Fruit fly (Drosophila melanogaster) whole organism, embryonic: Measurements from ENCODE around the gene CG34138.

Experiments used
- Asciz ChIP-seq: fragments of 200-800 bp; sonication (Bioruptor generic); optimal IDR thresholded peaks from 2 replicates; lab custom pipeline; 2017; ENCODE audit warnings: missing biosample characterization, mild to moderate bottlenecking, missing genetic modification characterization, missing genetic modification reagents
- BEAF-32 ChIP-seq: fragments of 200-800 bp; sonication (Bioruptor generic); optimal IDR thresholded peaks from 3 replicates; lab custom pipeline; 2017; ENCODE audit warnings: missing biosample characterization, missing genetic modification characterization, mild to moderate bottlenecking, moderate library complexity, missing genetic modification reagents
- Blimp-1 ChIP-seq: fragments of 200-800 bp; sonication (Bioruptor generic); optimal IDR thresholded peaks from 3 replicates; lab custom pipeline; 2018; ENCODE audit warnings: missing biosample characterization, missing genetic modification characterization, mild to moderate bottlenecking, moderate library complexity, missing genetic modification reagents
- CG10267 ChIP-seq: fragments of 200-800 bp; sonication (Bioruptor generic); optimal IDR thresholded peaks from 2 replicates; lab custom pipeline; 2018; ENCODE audit warnings: missing biosample characterization, mild to moderate bottlenecking, missing genetic modification characterization, moderate library complexity
- CG10274 ChIP-seq: fragments of 200-800 bp; sonication (Bioruptor generic); optimal IDR thresholded peaks from 3 replicates; lab custom pipeline; 2017; ENCODE audit warnings: missing biosample characterization, mild to moderate bottlenecking, missing genetic modification characterization
- CG11504 ChIP-seq: fragments of 200-800 bp; sonication (Bioruptor generic); optimal IDR thresholded peaks from 3 replicates; lab custom pipeline; 2019; ENCODE audit warnings: missing biosample characterization, mild to moderate bottlenecking, missing genetic modification characterization, moderate library complexity
- CG12659 ChIP-seq: fragments of 200-800 bp; sonication (Bioruptor generic); optimal IDR thresholded peaks from 3 replicates; lab custom pipeline; 2017; ENCODE audit warnings: mild to moderate bottlenecking, missing biosample characterization, missing genetic modification reagents, missing genetic modification characterization
- CG13775 ChIP-seq: fragments of 200-800 bp; sonication (Bioruptor generic); optimal IDR thresholded peaks from 3 replicates; lab custom pipeline; 2017; ENCODE audit warnings: missing biosample characterization, mild to moderate bottlenecking, missing genetic modification characterization
- CG14710 ChIP-seq: fragments of 200-800 bp; sonication (Bioruptor generic); optimal IDR thresholded peaks from 3 replicates; lab custom pipeline; 2019; ENCODE audit warnings: missing biosample characterization, mild to moderate bottlenecking, missing genetic modification characterization, moderate library complexity
- CG15011 ChIP-seq: fragments of 200-800 bp; sonication (Bioruptor generic); optimal IDR thresholded peaks from 3 replicates; lab custom pipeline; 2018; ENCODE audit warnings: missing biosample characterization, mild to moderate bottlenecking, missing genetic modification characterization
- CG17361 ChIP-seq: fragments of 200-800 bp; sonication (Bioruptor generic); IDR thresholded peaks from 3 replicates; pipeline ENCODE4 v1.3.6; 2022; ENCODE audit warnings: missing biosample characterization, missing genetic modification characterization
- CG1832 ChIP-seq: fragments of 200-800 bp; sonication (Bioruptor generic); optimal IDR thresholded peaks from 2 replicates; lab custom pipeline; 2017; ENCODE audit warnings: missing biosample characterization, mild to moderate bottlenecking, missing genetic modification characterization, inconsistent platforms
- CG2678 ChIP-seq: fragments of 200-800 bp; sonication (Bioruptor generic); optimal IDR thresholded peaks from 3 replicates; lab custom pipeline; 2019; ENCODE audit warnings: missing biosample characterization, mild to moderate bottlenecking, missing genetic modification characterization, moderate library complexity
- CG3281 ChIP-seq: fragments of 200-800 bp; sonication (Bioruptor generic); optimal IDR thresholded peaks from 3 replicates; lab custom pipeline; 2017; ENCODE audit warnings: missing biosample characterization, mild to moderate bottlenecking, missing genetic modification characterization
- CG6689 ChIP-seq: fragments of 200-800 bp; sonication (Bioruptor generic); IDR thresholded peaks from 2 replicates; pipeline ENCODE4 v1.3.6; 2022; ENCODE audit warnings: missing biosample characterization, missing genetic modification characterization
- CG6765 ChIP-seq: fragments of 200-800 bp; sonication (Bioruptor generic); optimal IDR thresholded peaks from 3 replicates; lab custom pipeline; 2017; ENCODE audit warnings: missing biosample characterization, mild to moderate bottlenecking, missing genetic modification characterization
- CG8089 ChIP-seq: fragments of 200-800 bp; sonication (Bioruptor generic); optimal IDR thresholded peaks from 3 replicates; lab custom pipeline; 2016; ENCODE audit warnings: missing biosample characterization, missing genetic modification characterization
- CG8359 ChIP-seq: fragments of 200-800 bp; sonication (Bioruptor generic); optimal IDR thresholded peaks from 2 replicates; lab custom pipeline; 2017; ENCODE audit warnings: missing biosample characterization, mild to moderate bottlenecking, missing genetic modification characterization, borderline replicate concordance
- CG8924 ChIP-seq: fragments of 200-800 bp; optimal IDR thresholded peaks from 3 replicates; lab custom pipeline; 2019; ENCODE audit warnings: missing biosample characterization, mild to moderate bottlenecking, missing genetic modification characterization, moderate library complexity
- CG9437 ChIP-seq: fragments of 200-800 bp; sonication (Bioruptor generic); optimal IDR thresholded peaks from 2 replicates; lab custom pipeline; 2018; ENCODE audit warnings: missing biosample characterization, mild to moderate bottlenecking, missing genetic modification characterization
- CTCF ChIP-seq: fragments of 200-800 bp; sonication (Bioruptor generic); optimal IDR thresholded peaks from 2 replicates; lab custom pipeline; 2017; ENCODE audit warnings: missing biosample characterization, mild to moderate bottlenecking, missing genetic modification characterization, moderate library complexity
- CoRest ChIP-seq: fragments of 200-800 bp; sonication (Bioruptor generic); optimal IDR thresholded peaks from 3 replicates; lab custom pipeline; 2018; ENCODE audit warnings: missing biosample characterization, mild to moderate bottlenecking, missing genetic modification characterization, moderate library complexity
- Deaf1 ChIP-seq: fragments of 200-800 bp; optimal IDR thresholded peaks from 3 replicates; lab custom pipeline; 2019; ENCODE audit warnings: missing biosample characterization, mild to moderate bottlenecking, missing genetic modification characterization, moderate library complexity
- Doc2 ChIP-seq: fragments of 200-800 bp; sonication (Bioruptor generic); IDR thresholded peaks from 2 replicates; pipeline ENCODE4 v1.3.6; 2022; ENCODE audit warnings: missing biosample characterization, missing genetic modification characterization
- Dp ChIP-seq: fragments of 200-800 bp; sonication (Bioruptor generic); optimal IDR thresholded peaks from 2 replicates; lab custom pipeline; 2018; ENCODE audit warnings: missing biosample characterization, mild to moderate bottlenecking, missing genetic modification characterization, moderate library complexity
- E2f2 ChIP-seq: fragments of 200-800 bp; sonication (Bioruptor generic); IDR thresholded peaks from 2 replicates; pipeline ENCODE4 v1.3.6; 2022; ENCODE audit warnings: missing biosample characterization, missing genetic modification characterization
- Jarid2 ChIP-seq: fragments of 200-800 bp; sonication (Bioruptor generic); optimal IDR thresholded peaks from 3 replicates; lab custom pipeline; 2017; ENCODE audit warnings: mild to moderate bottlenecking, missing biosample characterization, missing genetic modification reagents, missing genetic modification characterization
- Meics ChIP-seq: fragments of 200-800 bp; sonication (Bioruptor generic); optimal IDR thresholded peaks from 2 replicates; lab custom pipeline; 2017; ENCODE audit warnings: missing biosample characterization, mild to moderate bottlenecking, missing genetic modification characterization
- Spps ChIP-seq: fragments of 200-800 bp; sonication (Bioruptor generic); optimal IDR thresholded peaks from 2 replicates; lab custom pipeline; 2018; ENCODE audit warnings: missing biosample characterization, mild to moderate bottlenecking, missing genetic modification characterization
- ap ChIP-seq: fragments of 200-800 bp; sonication (Bioruptor generic); IDR thresholded peaks from 2 replicates; pipeline ENCODE4 v1.3.6; 2022; ENCODE audit warnings: missing biosample characterization, missing genetic modification characterization
- caup ChIP-seq: fragments of 200-800 bp; sonication (Bioruptor generic); optimal IDR thresholded peaks from 3 replicates; lab custom pipeline; 2017; ENCODE audit warnings: missing biosample characterization, mild to moderate bottlenecking, missing genetic modification characterization, moderate library complexity; ENCODE audit not compliant: severe bottlenecking
- crc ChIP-seq: fragments of 200-800 bp; sonication (Bioruptor generic); optimal IDR thresholded peaks from 2 replicates; lab custom pipeline; 2016; ENCODE audit warnings: missing biosample characterization, missing genetic modification characterization
- esg ChIP-seq: fragments of 200-800 bp; sonication (Bioruptor generic); conservative IDR thresholded peaks from 2 replicates; pipeline ENCODE4 v1.3.6; 2022; ENCODE audit warnings: missing biosample characterization, missing genetic modification characterization
- hkb ChIP-seq, 2 experiments: fragments of 200-800 bp in 1 of 2; fragments of >200 bp in 1 of 2; sonication (Bioruptor generic) in 1 of 2; IDR thresholded peaks in 1 of 2; optimal IDR thresholded peaks in 1 of 2; 2 replicates each; pipeline versions ENCODE4 v1.3.6 to Lab custom; 2017 to 2022; ENCODE audit warnings: missing biosample characterization in 1 of 2, missing genetic modification characterization in 1 of 2
- hth ChIP-seq: fragments of >200 bp; optimal IDR thresholded peaks from 2 replicates; lab custom pipeline; 2017; ENCODE audit warnings: inconsistent platforms
- lmd ChIP-seq: fragments of 200-800 bp; sonication (Bioruptor generic); IDR thresholded peaks from 2 replicates; pipeline ENCODE4 v1.3.6; 2022; ENCODE audit warnings: missing biosample characterization, missing genetic modification characterization
- nau ChIP-seq: fragments of 200-800 bp; sonication (Bioruptor generic); optimal IDR thresholded peaks from 3 replicates; lab custom pipeline; 2017; ENCODE audit warnings: missing biosample characterization, mild to moderate bottlenecking, missing genetic modification characterization, missing genetic modification reagents
- nmo ChIP-seq: fragments of 200-800 bp; sonication (Bioruptor generic); optimal IDR thresholded peaks from 2 replicates; lab custom pipeline; 2018; ENCODE audit warnings: missing biosample characterization, mild to moderate bottlenecking, missing genetic modification characterization, moderate library complexity
- phol ChIP-seq: fragments of 200-800 bp; sonication (Bioruptor generic); optimal IDR thresholded peaks from 3 replicates; lab custom pipeline; 2018; ENCODE audit warnings: missing biosample characterization, mild to moderate bottlenecking, missing genetic modification characterization, moderate library complexity
- pros ChIP-seq: fragments of 200-800 bp; sonication (Bioruptor generic); optimal IDR thresholded peaks from 3 replicates; lab custom pipeline; 2019; ENCODE audit warnings: missing biosample characterization, mild to moderate bottlenecking, missing genetic modification characterization, moderate library complexity
- row ChIP-seq: fragments of 200-800 bp; sonication (Bioruptor generic); IDR thresholded peaks from 3 replicates; pipeline ENCODE4 v1.3.6; 2022; ENCODE audit warnings: missing biosample characterization, missing genetic modification characterization
- sens ChIP-seq: fragments of 200-800 bp; sonication (Bioruptor generic); peaks from one replicate; lab custom pipeline; 2016; ENCODE audit warnings: missing biosample characterization, missing genetic modification characterization
- sim ChIP-seq: fragments of 200-800 bp; sonication (Bioruptor generic); IDR thresholded peaks from 2 replicates; pipeline ENCODE4 v1.3.6; 2022; ENCODE audit warnings: missing biosample characterization, missing genetic modification characterization
- slbo ChIP-seq: fragments of 200-800 bp; sonication (Bioruptor generic); IDR thresholded peaks from 2 replicates; pipeline ENCODE4 v1.3.6; 2022; ENCODE audit warnings: missing biosample characterization, missing genetic modification characterization
- tio ChIP-seq: fragments of 200-800 bp; sonication (Bioruptor generic); optimal IDR thresholded peaks from 2 replicates; lab custom pipeline; 2017; ENCODE audit warnings: missing biosample characterization, missing genetic modification characterization, inconsistent platforms
- tll ChIP-seq, 2 experiments: fragments of 200-800 bp in 1 of 2; fragments of >200 bp in 1 of 2; sonication (Bioruptor generic) in 1 of 2; optimal IDR thresholded peaks; 2 replicates each; lab custom pipeline; 2017 to 2019; ENCODE audit warnings: missing biosample characterization in 2 of 2, missing genetic modification characterization in 2 of 2, mild to moderate bottlenecking in 1 of 2, moderate library complexity in 1 of 2
- vvl ChIP-seq: fragments of 200-800 bp; sonication (Bioruptor generic); IDR thresholded peaks from 2 replicates; pipeline ENCODE4 v1.3.6; 2022; ENCODE audit warnings: missing biosample characterization, missing genetic modification characterization
- zfh1 ChIP-seq: fragments of 200-800 bp; sonication (Bioruptor generic); IDR thresholded peaks from 3 replicates; pipeline ENCODE4 v1.3.6; 2022; ENCODE audit warnings: missing biosample characterization, missing genetic modification characterization

CG34138 gene

DNA sequence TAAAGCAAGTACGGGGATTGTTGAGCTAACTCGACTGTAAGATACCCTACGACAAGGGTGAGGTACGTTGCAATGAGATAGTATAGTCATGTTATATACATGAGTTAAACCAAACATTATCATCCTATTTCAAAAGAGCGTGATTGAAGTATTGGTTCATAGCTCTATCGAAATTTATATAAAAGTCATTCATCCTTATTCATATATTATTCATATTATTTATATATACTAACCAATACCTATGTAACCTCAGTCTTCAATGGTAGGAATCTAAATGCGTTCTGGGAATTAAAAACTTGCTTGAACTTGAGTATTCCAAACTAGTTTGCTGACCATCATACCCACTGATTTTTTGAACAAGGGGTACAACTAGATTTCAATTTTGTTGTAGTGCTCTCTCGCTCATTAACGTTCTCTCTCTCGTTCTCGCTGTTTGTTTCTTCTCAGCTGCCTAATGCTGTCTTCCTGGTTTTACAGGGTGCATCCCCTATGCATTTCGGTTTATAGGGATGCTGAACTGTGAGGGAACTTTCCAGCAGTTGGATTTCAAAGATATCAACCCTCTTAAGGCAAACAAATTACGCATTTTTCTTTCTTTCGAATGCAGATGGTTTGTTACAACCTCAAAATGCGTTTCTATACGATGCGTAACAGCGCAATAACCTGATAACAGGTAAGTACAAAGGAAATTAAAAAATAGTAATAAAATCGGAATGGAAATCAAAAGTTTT, 6.8 kb upstream of the CG34138 start (continued):
- TF ChIP-seq Jarid2 (GFP tag; lab: Kevin White, UChicago), result peak; percentile 40
- peak; percentile 37 for TF ChIP-seq CG8359 (GFP tag; lab: Kevin White, UChicago)
- TF ChIP-seq Deaf1 (tag; lab: Kevin White, UChicago), result peak; percentile 45
- TF ChIP-seq CG12659 (GFP tag; lab: Kevin White, UChicago), result peak; percentile 8
- TF ChIP-seq Blimp-1 (GFP tag; lab: Kevin White, UChicago), result peak; percentile 56
- TF ChIP-seq CG8089, result no peak
- peak; percentile 29 for TF ChIP-seq CG13775 (GFP tag; lab: Kevin White, UChicago)
- TF ChIP-seq pros, result peak; percentile 75
- peak; percentile 62 for TF ChIP-seq CG14710 (tag; lab: Kevin White, UChicago)
- no peak for TF ChIP-seq hth (lab: Kevin White, UChicago)
- TF ChIP-seq tio (GFP tag; lab: Kevin White, UChicago), result peak; percentile 24
- TF ChIP-seq BEAF-32 (GFP tag; lab: Kevin White, UChicago), result no peak
- TF ChIP-seq ap (GFP tag; lab: Robert Waterston, UW), result no peak
- TF ChIP-seq Doc2, result no peak
- TF ChIP-seq vvl (GFP tag; lab: Robert Waterston, UW), result 0 out of 2 replicates have a peak, but pooled peaks have one; percentile 28
- peak; percentile 29 for TF ChIP-seq CG6765 (GFP tag; lab: Kevin White, UChicago)
- peak; percentile 69 for TF ChIP-seq Meics (GFP tag; lab: Kevin White, UChicago)
- peak; percentile 71 for TF ChIP-seq CG8924
- peak; percentile 56 for TF ChIP-seq CG10267 (tag; lab: Kevin White, UChicago)
- peak; percentile 9; the same call in 1 of the 2 replicates for TF ChIP-seq E2f2 (GFP tag; lab: Robert Waterston, UW)
- no peak for TF ChIP-seq slbo (GFP tag; lab: Robert Waterston, UW)
- 0 out of 3 replicates have a peak, but pooled peaks have one; percentile 4 for TF ChIP-seq zfh1
- TF ChIP-seq phol (tag; lab: Kevin White, UChicago), result peak; percentile 74
- peak; percentile 35 for TF ChIP-seq CG9437 (GFP tag; lab: Kevin White, UChicago)
- TF ChIP-seq nau (GFP tag; lab: Kevin White, UChicago), result peak; percentile 37
- peak; percentile 29 for TF ChIP-seq CG1832
- TF ChIP-seq CG10274, result peak; percentile 61
- TF ChIP-seq Asciz (GFP tag; lab: Kevin White, UChicago), result peak; percentile 52
- peak; percentile 87 for TF ChIP-seq CG17361 (GFP tag; lab: Robert Waterston, UW)
- peak; percentile 65 for TF ChIP-seq CG3281 (GFP tag; lab: Kevin White, UChicago)
- TF ChIP-seq tll (GFP tag; optimal IDR thresholded peaks at IDR 0.05; lab: Kevin White, UChicago), result peak in 1 of 2 experiments; percentile 53
- TF ChIP-seq CG11504, result peak; percentile 81
- no peak for TF ChIP-seq crc (GFP tag; lab: Kevin White, UChicago)
- no peak for TF ChIP-seq sim (GFP tag; lab: Robert Waterston, UW)
- peak; percentile 58 for TF ChIP-seq CG6689
- TF ChIP-seq nmo (GFP tag; lab: Kevin White, UChicago), result peak; percentile 84
- TF ChIP-seq row, result peak; percentile 68
- peak; percentile 1 for TF ChIP-seq CTCF (GFP tag; lab: Kevin White, UChicago)
- TF ChIP-seq Dp (GFP tag; lab: Kevin White, UChicago), result no peak
- TF ChIP-seq CoRest (tag; lab: Kevin White, UChicago), result peak; percentile 43
- TF ChIP-seq lmd, result peak; percentile 35; the same call in 1 of the 2 replicates
- TF ChIP-seq hkb (optimal IDR thresholded peaks at IDR 0.05; lab: Kevin White, UChicago), result no peak
- TF ChIP-seq hkb (GFP tag; IDR thresholded peaks at IDR 0.05; lab: Robert Waterston, UW), result peak; percentile 42; the same call in 1 of the 2 replicates
- TF ChIP-seq CG15011 (GFP tag; lab: Kevin White, UChicago), result peak; percentile 43
- peak; percentile 72 for TF ChIP-seq sens (GFP tag; lab: Kevin White, UChicago)
- TF ChIP-seq esg, result 0 out of 2 replicates have a peak, but pooled peaks have one; percentile 14
- TF ChIP-seq CG2678 (tag; lab: Kevin White, UChicago), result peak; percentile 77
- peak; percentile 2 for TF ChIP-seq Spps (tag; lab: Kevin White, UChicago)
- peak; percentile 67 for TF ChIP-seq caup (GFP tag; lab: Kevin White, UChicago)
